Fruit fly (Drosophila melanogaster) whole organism, pupa: Measurements from ENCODE around the gene Pcif1.

Experiments
- CG10348 ChIP-seq: fragments of 200-800 bp; sonication (Bioruptor generic); IDR thresholded peaks from 2 replicates; pipeline ENCODE4 v1.3.6; 2022; ENCODE audit warnings: missing biosample characterization, missing genetic modification characterization
- CG12605 ChIP-seq: fragments of 200-800 bp; sonication (Bioruptor generic); IDR thresholded peaks from 2 replicates; pipeline ENCODE4 v1.3.6; 2022; ENCODE audit warnings: missing biosample characterization, missing genetic modification characterization
- CG15710 ChIP-seq: fragments of 200-800 bp; sonication (Bioruptor generic); optimal IDR thresholded peaks from 2 replicates; lab custom pipeline; 2018; ENCODE audit warnings: missing biosample characterization, mild to moderate bottlenecking, missing genetic modification characterization, moderate library complexity
- CG32121 ChIP-seq: fragments of 200-800 bp; sonication (Bioruptor generic); IDR thresholded peaks from 2 replicates; pipeline ENCODE4 v1.3.6; 2022; ENCODE audit warnings: missing biosample characterization, missing genetic modification characterization
- CG34367 ChIP-seq: fragments of 200-800 bp; sonication (Bioruptor generic); optimal IDR thresholded peaks from 2 replicates; lab custom pipeline; 2018; ENCODE audit warnings: missing biosample characterization, mild to moderate bottlenecking, missing genetic modification characterization
- CG8159 ChIP-seq: fragments of 200-800 bp; sonication (Bioruptor generic); optimal IDR thresholded peaks from 3 replicates; lab custom pipeline; 2018; ENCODE audit warnings: missing biosample characterization, mild to moderate bottlenecking, missing genetic modification characterization, moderate library complexity
- CG8301 ChIP-seq: fragments of 200-800 bp; sonication (Bioruptor generic); optimal IDR thresholded peaks from 2 replicates; lab custom pipeline; 2018; ENCODE audit warnings: missing biosample characterization, mild to moderate bottlenecking, missing genetic modification characterization
- EcR ChIP-seq: fragments of 200-800 bp; sonication (Bioruptor generic); optimal IDR thresholded peaks from 3 replicates; lab custom pipeline; 2019; ENCODE audit warnings: missing biosample characterization, missing genetic modification characterization, mild to moderate bottlenecking, moderate library complexity, missing genetic modification reagents
- Ets98B ChIP-seq: fragments of 200-800 bp; sonication (Bioruptor generic); IDR thresholded peaks from 2 replicates; pipeline ENCODE4 v1.3.6; 2022; ENCODE audit warnings: missing biosample characterization, missing genetic modification characterization
- Pif1A ChIP-seq: fragments of 200-800 bp; sonication (Bioruptor generic); optimal IDR thresholded peaks from 3 replicates; lab custom pipeline; 2016; ENCODE audit warnings: missing biosample characterization, missing genetic modification characterization
- Pif1B ChIP-seq: fragments of 200-800 bp; sonication (Bioruptor generic); optimal IDR thresholded peaks from 3 replicates; lab custom pipeline; 2016; ENCODE audit warnings: missing biosample characterization, missing genetic modification characterization
- Snoo ChIP-seq: fragments of 200-800 bp; sonication (Bioruptor generic); optimal IDR thresholded peaks from 3 replicates; lab custom pipeline; 2017; ENCODE audit warnings: missing biosample characterization, mild to moderate bottlenecking, missing genetic modification characterization, inconsistent platforms
- rn ChIP-seq: fragments of 200-800 bp; sonication (Bioruptor generic); IDR thresholded peaks from 2 replicates; pipeline ENCODE4 v1.3.6; 2022; ENCODE audit warnings: missing biosample characterization, missing genetic modification characterization

DNA sequence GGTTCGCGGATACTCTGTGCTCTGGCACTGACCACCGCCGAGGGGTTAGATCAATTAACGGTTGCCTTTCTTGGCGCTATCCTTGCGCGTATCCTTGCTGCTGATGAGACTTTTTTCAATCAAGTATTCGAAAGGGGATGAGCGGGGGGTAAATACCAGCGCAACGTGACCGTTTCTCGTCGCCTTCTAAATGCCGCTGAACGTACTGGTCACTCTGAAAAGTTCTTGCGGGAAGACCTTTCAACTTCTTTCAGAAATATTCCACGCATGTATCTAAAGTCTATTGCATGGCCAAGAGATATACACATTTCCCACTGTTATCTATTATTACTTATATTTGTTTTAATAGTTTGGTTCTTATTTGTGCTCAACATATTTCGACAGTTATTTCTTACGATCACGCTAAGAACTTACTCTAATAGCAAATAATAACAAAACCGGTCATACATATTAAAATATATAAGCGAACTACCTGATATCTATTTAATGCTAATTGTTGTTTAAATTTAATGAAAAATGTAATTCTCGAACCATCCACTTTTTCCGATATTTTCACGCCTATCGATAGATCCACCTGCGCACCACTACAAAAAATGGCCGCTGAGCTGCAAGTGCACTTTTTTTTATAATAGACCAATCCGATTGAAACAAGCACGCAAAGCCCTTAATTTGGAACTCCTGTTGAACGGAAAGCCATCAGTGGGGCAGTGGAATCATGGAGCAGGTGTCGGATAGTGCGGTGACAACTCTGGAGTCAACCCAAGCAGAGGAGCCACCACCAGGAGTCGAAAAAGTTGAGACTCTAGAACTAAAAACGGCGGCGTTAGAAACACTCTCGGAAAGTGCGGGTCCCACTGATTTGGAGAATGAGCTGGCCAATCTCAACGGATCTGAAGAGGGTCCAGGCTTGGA lies 23.3 kb upstream of the Pcif1 start, which contains the start of the genes CG3634 and HIPP1:
- TF ChIP-seq EcR (GFP tag; lab: Kevin White, UChicago) (no peak), Pif1A (GFP tag; lab: Kevin White, UChicago) (no peak), rn (GFP tag; lab: Robert Waterston, UW) (no peak), Snoo (tag; lab: Kevin White, UChicago) (no peak), CG8159 (tag; lab: Kevin White, UChicago) (no peak), Pif1B (GFP tag; lab: Kevin White, UChicago) (no peak), Ets98B (no peak), CG8301 (tag; lab: Kevin White, UChicago) (no peak), CG34367 (tag; lab: Kevin White, UChicago) (no peak), CG15710 (tag; lab: Kevin White, UChicago) (no peak), CG32121 (GFP tag; lab: Robert Waterston, UW) (no peak), CG12605 (GFP tag; lab: Robert Waterston, UW) (no peak), CG10348 (GFP tag; lab: Robert Waterston, UW) (no peak)
